Fruit fly (Drosophila melanogaster) whole organism, pupa: ENCODE measurements around the gene Atg17.

Experiments
- CG10348 ChIP-seq: fragments of 200-800 bp; sonication (Bioruptor generic); IDR thresholded peaks from 2 replicates; pipeline ENCODE4 v1.3.6; 2022; ENCODE audit warnings: missing biosample characterization, missing genetic modification characterization
- CG12605 ChIP-seq: fragments of 200-800 bp; sonication (Bioruptor generic); IDR thresholded peaks from 2 replicates; pipeline ENCODE4 v1.3.6; 2022; ENCODE audit warnings: missing biosample characterization, missing genetic modification characterization
- CG13204 ChIP-seq: fragments of 200-800 bp; sonication (Bioruptor generic); optimal IDR thresholded peaks from 2 replicates; lab custom pipeline; 2018; ENCODE audit warnings: missing biosample characterization, mild to moderate bottlenecking, missing genetic modification characterization, moderate library complexity
- CG14655 ChIP-seq: fragments of 200-800 bp; sonication (Bioruptor generic); optimal IDR thresholded peaks from 3 replicates; lab custom pipeline; 2017; ENCODE audit warnings: mild to moderate bottlenecking, missing biosample characterization, missing genetic modification reagents, missing genetic modification characterization
- CG15710 ChIP-seq: fragments of 200-800 bp; sonication (Bioruptor generic); optimal IDR thresholded peaks from 2 replicates; lab custom pipeline; 2018; ENCODE audit warnings: missing biosample characterization, mild to moderate bottlenecking, missing genetic modification characterization, moderate library complexity
- CG17806 ChIP-seq: fragments of 200-800 bp; sonication (Bioruptor generic); optimal IDR thresholded peaks from 2 replicates; lab custom pipeline; 2018; ENCODE audit warnings: missing biosample characterization, mild to moderate bottlenecking, missing genetic modification characterization, moderate library complexity
- CG32121 ChIP-seq: fragments of 200-800 bp; sonication (Bioruptor generic); IDR thresholded peaks from 2 replicates; pipeline ENCODE4 v1.3.6; 2022; ENCODE audit warnings: missing biosample characterization, missing genetic modification characterization
- CG34367 ChIP-seq: fragments of 200-800 bp; sonication (Bioruptor generic); optimal IDR thresholded peaks from 2 replicates; lab custom pipeline; 2018; ENCODE audit warnings: missing biosample characterization, mild to moderate bottlenecking, missing genetic modification characterization
- CG4496 ChIP-seq: fragments of 200-800 bp; sonication (Bioruptor generic); IDR thresholded peaks from 3 replicates; pipeline ENCODE4 v1.3.6; 2022; ENCODE audit warnings: missing biosample characterization, missing genetic modification characterization
- CG8159 ChIP-seq: fragments of 200-800 bp; sonication (Bioruptor generic); optimal IDR thresholded peaks from 3 replicates; lab custom pipeline; 2018; ENCODE audit warnings: missing biosample characterization, mild to moderate bottlenecking, missing genetic modification characterization, moderate library complexity
- CG8301 ChIP-seq: fragments of 200-800 bp; sonication (Bioruptor generic); optimal IDR thresholded peaks from 2 replicates; lab custom pipeline; 2018; ENCODE audit warnings: missing biosample characterization, mild to moderate bottlenecking, missing genetic modification characterization
- CG9948 ChIP-seq: fragments of 200-800 bp; sonication (Bioruptor generic); optimal IDR thresholded peaks from 2 replicates; lab custom pipeline; 2018; ENCODE audit warnings: missing biosample characterization, mild to moderate bottlenecking, missing genetic modification characterization, moderate library complexity
- D1 ChIP-seq: fragments of 200-800 bp; sonication (Bioruptor generic); optimal IDR thresholded peaks from 2 replicates; lab custom pipeline; 2018; ENCODE audit warnings: missing biosample characterization, mild to moderate bottlenecking, missing genetic modification characterization, moderate library complexity
- EcR ChIP-seq: fragments of 200-800 bp; sonication (Bioruptor generic); optimal IDR thresholded peaks from 3 replicates; lab custom pipeline; 2019; ENCODE audit warnings: missing biosample characterization, missing genetic modification characterization, mild to moderate bottlenecking, moderate library complexity, missing genetic modification reagents
- Ets98B ChIP-seq: fragments of 200-800 bp; sonication (Bioruptor generic); IDR thresholded peaks from 2 replicates; pipeline ENCODE4 v1.3.6; 2022; ENCODE audit warnings: missing biosample characterization, missing genetic modification characterization
- Pif1A ChIP-seq: fragments of 200-800 bp; sonication (Bioruptor generic); optimal IDR thresholded peaks from 3 replicates; lab custom pipeline; 2016; ENCODE audit warnings: missing biosample characterization, missing genetic modification characterization
- Pif1B ChIP-seq: fragments of 200-800 bp; sonication (Bioruptor generic); optimal IDR thresholded peaks from 3 replicates; lab custom pipeline; 2016; ENCODE audit warnings: missing biosample characterization, missing genetic modification characterization
- Snoo ChIP-seq: fragments of 200-800 bp; sonication (Bioruptor generic); optimal IDR thresholded peaks from 3 replicates; lab custom pipeline; 2017; ENCODE audit warnings: missing biosample characterization, mild to moderate bottlenecking, missing genetic modification characterization, inconsistent platforms
- fd96Ca ChIP-seq: fragments of 200-800 bp; sonication (Bioruptor generic); IDR thresholded peaks from 3 replicates; pipeline ENCODE4 v1.3.6; 2022; ENCODE audit warnings: missing biosample characterization, missing genetic modification characterization
- gl ChIP-seq: fragments of 200-800 bp; sonication (Bioruptor generic); optimal IDR thresholded peaks from 2 replicates; lab custom pipeline; 2018; ENCODE audit warnings: missing biosample characterization, mild to moderate bottlenecking, missing genetic modification characterization
- rn ChIP-seq: fragments of 200-800 bp; sonication (Bioruptor generic); IDR thresholded peaks from 2 replicates; pipeline ENCODE4 v1.3.6; 2022; ENCODE audit warnings: missing biosample characterization, missing genetic modification characterization

Gene Atg17

dm6 chr3R:5649903-5650302, 19.6 kb upstream of the Atg17 start:
- TF ChIP-seq CG15710 (no peak), CG12605 (GFP tag; lab: Robert Waterston, UW) (no peak)

- TF ChIP-seq fd96Ca, result no peak
- no peak for TF ChIP-seq Pif1B
- no peak for TF ChIP-seq rn (GFP tag; lab: Robert Waterston, UW)
- no peak for TF ChIP-seq CG17806 (tag; lab: Kevin White, UChicago)
- no peak for TF ChIP-seq CG14655 (GFP tag; lab: Kevin White, UChicago)
- no peak for TF ChIP-seq gl (tag; lab: Kevin White, UChicago)
- TF ChIP-seq CG34367 (tag; lab: Kevin White, UChicago), result no peak
- TF ChIP-seq CG8159 (tag; lab: Kevin White, UChicago), result no peak
- TF ChIP-seq Pif1A (GFP tag; lab: Kevin White, UChicago), result no peak
- no peak for TF ChIP-seq CG13204 (GFP tag; lab: Kevin White, UChicago)
- TF ChIP-seq CG10348 (GFP tag; lab: Robert Waterston, UW), result no peak
- no peak for TF ChIP-seq CG4496 (GFP tag; lab: Robert Waterston, UW)
- TF ChIP-seq EcR (GFP tag; lab: Kevin White, UChicago), result no peak
- no peak for TF ChIP-seq Snoo
Measured at dm6 chr3R:5653887-5654286, 15.6 kb upstream of the Atg17 start.

DNA sequence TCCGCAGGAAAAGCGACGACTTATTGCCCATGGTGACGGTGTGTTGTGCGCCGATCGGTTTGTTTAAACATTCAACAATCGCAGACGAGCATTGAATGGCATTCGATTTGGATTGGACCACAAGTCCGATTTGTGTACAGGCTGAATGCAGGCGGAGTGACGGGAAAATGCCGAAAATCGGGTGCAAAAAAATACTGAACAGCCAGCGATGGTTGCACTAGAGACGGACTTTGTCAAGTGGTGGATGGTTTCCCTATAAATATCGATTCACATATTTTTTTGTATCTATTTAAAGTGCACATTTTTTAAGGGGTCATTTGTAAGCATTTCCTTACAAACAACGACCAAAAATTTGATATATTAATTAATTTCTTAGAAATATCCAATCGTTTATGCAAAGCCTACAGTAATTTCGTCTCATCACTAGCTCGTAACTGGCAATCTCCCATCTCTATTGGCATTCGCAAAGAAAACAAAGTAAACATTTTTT, 14.8 kb upstream of the Atg17 start, which contains the start of the genes elm and MED27:
Gene elm (minus strand): TSS at position 170 of the 490 bp plus-strand sequence.
Gene MED27 (plus strand): TSS at position 448 of the 490 bp plus-strand sequence.
- TF ChIP-seq Ets98B (GFP tag; lab: Robert Waterston, UW) (peak; percentile 85), D1 (tag; lab: Kevin White, UChicago) (no peak), CG8159 (tag; lab: Kevin White, UChicago) (peak; percentile 89), CG13204 (GFP tag; lab: Kevin White, UChicago) (no peak), CG34367 (tag; lab: Kevin White, UChicago) (peak; percentile 81), CG17806 (tag; lab: Kevin White, UChicago) (peak; percentile 85), CG9948 (peak; percentile 83), CG32121 (peak; percentile 91), Pif1A (GFP tag; lab: Kevin White, UChicago) (peak; percentile 87), rn (GFP tag; lab: Robert Waterston, UW) (peak; percentile 85), CG10348 (GFP tag; lab: Robert Waterston, UW) (peak; percentile 59; the same call in 1 of the 2 replicates), fd96Ca (peak; percentile 84), Pif1B (peak; percentile 73), CG14655 (GFP tag; lab: Kevin White, UChicago) (no peak), CG4496 (GFP tag; lab: Robert Waterston, UW) (peak; percentile 88), CG8301 (tag; lab: Kevin White, UChicago) (peak; percentile 74), EcR (GFP tag; lab: Kevin White, UChicago) (peak; percentile 12), gl (tag; lab: Kevin White, UChicago) (peak; percentile 67), Snoo (peak; percentile 84), CG12605 (GFP tag; lab: Robert Waterston, UW) (peak; percentile 49; the same call in 1 of the 2 replicates), CG15710 (peak; percentile 90)

DNA sequence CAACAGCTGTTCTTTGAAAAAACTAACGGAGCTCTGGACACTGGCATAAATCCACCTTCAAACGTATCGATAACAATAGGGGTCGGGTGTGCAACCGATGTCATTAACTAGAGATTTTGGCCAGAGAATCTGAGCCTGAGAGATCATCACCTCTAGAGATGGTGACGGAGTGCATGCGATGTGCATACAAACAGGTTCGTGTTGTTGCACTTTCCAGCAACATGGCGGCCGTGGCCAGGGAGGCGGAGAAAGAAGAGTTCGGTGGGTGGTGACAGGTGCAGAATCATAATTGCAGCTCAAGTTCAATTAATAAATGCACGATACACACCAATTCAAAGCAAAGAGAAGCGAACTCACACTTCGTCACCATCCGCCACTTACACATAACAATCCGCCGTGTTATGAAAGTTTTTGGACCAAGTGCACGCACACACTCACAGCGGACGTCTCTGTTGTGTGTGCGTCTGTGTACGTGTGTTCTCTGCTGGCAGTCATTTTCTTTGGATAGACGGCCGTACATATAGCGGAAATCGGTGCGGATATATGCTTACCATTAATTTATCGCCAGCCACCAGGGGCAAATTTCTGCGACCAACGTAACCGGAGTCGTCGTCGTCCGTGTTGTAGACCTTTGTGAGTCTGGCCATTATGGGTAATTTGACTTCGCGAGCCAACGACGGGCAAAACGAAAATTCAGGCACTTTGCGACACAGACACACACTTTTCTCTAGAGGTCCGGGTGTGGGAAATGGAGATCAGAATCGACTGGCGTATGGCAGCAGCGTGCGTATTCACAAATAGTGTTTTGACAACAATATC, 10.3 kb upstream of the Atg17 start:
- no peak for TF ChIP-seq CG10348 (GFP tag; lab: Robert Waterston, UW)
- TF ChIP-seq CG4496 (GFP tag; lab: Robert Waterston, UW), result peak; percentile 8; the same call in 1 of the 3 replicates
- TF ChIP-seq Ets98B (GFP tag; lab: Robert Waterston, UW), result 0 out of 2 replicates have a peak, but pooled peaks have one; percentile 19
- peak; percentile 62 for TF ChIP-seq EcR (GFP tag; lab: Kevin White, UChicago)
- TF ChIP-seq CG32121, result peak; percentile 27; the same call in 1 of the 2 replicates

DNA sequence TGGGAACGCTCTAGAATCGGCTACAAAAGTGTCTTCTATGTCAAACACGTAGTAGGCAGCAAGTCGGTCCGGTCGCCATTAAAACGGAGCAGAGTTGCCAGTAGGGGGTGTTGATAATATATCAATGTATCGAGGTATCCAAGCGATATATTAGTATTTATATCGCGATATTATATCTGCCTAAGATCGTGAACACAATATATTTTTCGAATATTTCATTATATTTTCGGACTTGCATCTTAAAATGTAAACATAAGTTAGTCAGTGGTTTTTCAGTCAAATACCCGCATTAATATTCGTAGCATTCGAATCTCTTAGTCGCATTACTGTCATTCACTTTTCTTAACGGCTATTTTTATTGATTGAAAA, 9.7 kb upstream of the Atg17 start, which contains the start of gene CG2182:
Gene CG2182 (minus strand): TSS at position 84 of the 369 bp plus-strand sequence.
- TF ChIP-seq CG32121 (no peak), fd96Ca (no peak)

- TF ChIP-seq CG4496 (GFP tag; lab: Robert Waterston, UW) (peak; percentile 47; the same call in 2 of the 3 replicates), CG15710 (peak; percentile 22), CG9948 (peak; percentile 45), Ets98B (GFP tag; lab: Robert Waterston, UW) (0 out of 2 replicates have a peak, but pooled peaks have one; percentile 6), CG17806 (tag; lab: Kevin White, UChicago) (peak; percentile 20), Snoo (peak; percentile 33), Pif1A (GFP tag; lab: Kevin White, UChicago) (no peak), CG13204 (GFP tag; lab: Kevin White, UChicago) (no peak), CG14655 (GFP tag; lab: Kevin White, UChicago) (no peak), CG8159 (tag; lab: Kevin White, UChicago) (peak; percentile 37)
Measured at dm6 chr3R:5660198-5660893, 9.2 kb upstream of the Atg17 start, which contains the start of gene Wdr33. TSS of gene Wdr33 (plus strand) at chr3R:5660635.
